Worm (Caenorhabditis elegans) whole organism, late embryonic: ENCODE data around the gene Y57G11C.46.

Experiments
- C38D4.7 ChIP-seq: fragments of 200-800 bp; sonication (Bioruptor generic); optimal IDR thresholded peaks from 2 replicates; lab custom pipeline; 2018; ENCODE audit warnings: mild to moderate bottlenecking, missing genetic modification characterization, moderate library complexity, missing compliant biosample characterization
- F13H6.1 ChIP-seq: sonication (generic microtip); optimal IDR thresholded peaks from 2 replicates; lab custom pipeline; 2016; ENCODE audit warnings: missing genetic modification characterization, missing compliant biosample characterization
- K02D7.2 ChIP-seq: sonication (generic microtip); optimal IDR thresholded peaks from 2 replicates; lab custom pipeline; 2017; ENCODE audit warnings: mild to moderate bottlenecking, missing genetic modification characterization, missing compliant biosample characterization
- T23F11.4 ChIP-seq: fragments of 200-800 bp; sonication (Bioruptor generic); optimal IDR thresholded peaks from 2 replicates; lab custom pipeline; 2018; ENCODE audit warnings: mild to moderate bottlenecking, missing genetic modification characterization, missing compliant biosample characterization
- ahr-1 ChIP-seq: sonication (generic microtip); optimal IDR thresholded peaks from 2 replicates; lab custom pipeline; 2016; ENCODE audit warnings: missing genetic modification characterization, missing compliant biosample characterization
- ceh-14 ChIP-seq: sonication (generic microtip); optimal IDR thresholded peaks from 2 replicates; lab custom pipeline; 2016; ENCODE audit warnings: missing genotype, missing genetic modification characterization, missing compliant biosample characterization
- ceh-18 ChIP-seq: sonication (generic microtip); optimal IDR thresholded peaks from 2 replicates; lab custom pipeline; 2016; ENCODE audit warnings: missing genetic modification characterization, missing compliant biosample characterization
- ceh-19 ChIP-seq: fragments of 200-800 bp; sonication (Bioruptor generic); optimal IDR thresholded peaks from 2 replicates; lab custom pipeline; 2018; ENCODE audit warnings: mild to moderate bottlenecking, missing genetic modification characterization, missing compliant biosample characterization
- ceh-2 ChIP-seq: sonication (generic microtip); optimal IDR thresholded peaks from 2 replicates; lab custom pipeline; 2016; ENCODE audit warnings: missing genotype, missing genetic modification characterization, missing compliant biosample characterization
- ceh-22 ChIP-seq: sonication (generic microtip); optimal IDR thresholded peaks from 2 replicates; lab custom pipeline; 2017; ENCODE audit warnings: missing biosample characterization, missing genetic modification characterization
- ceh-30 ChIP-seq: fragments of 150-350 bp; optimal IDR thresholded peaks from 2 replicates; lab custom pipeline; 2014; ENCODE audit warnings: missing biosample characterization, missing genetic modification characterization
- ceh-34 ChIP-seq: sonication (generic microtip); optimal IDR thresholded peaks from 2 replicates; lab custom pipeline; 2016; ENCODE audit warnings: mild to moderate bottlenecking, missing genetic modification characterization, missing compliant biosample characterization
- ceh-45 ChIP-seq: fragments of 200-800 bp; sonication (Bioruptor generic); IDR thresholded peaks from 2 replicates; pipeline ENCODE4 v1.3.6; 2022; ENCODE audit warnings: missing genetic modification reagents, missing genetic modification characterization, missing compliant biosample characterization
- che-1 ChIP-seq: sonication (generic microtip); optimal IDR thresholded peaks from 2 replicates; lab custom pipeline; 2016; ENCODE audit warnings: mild to moderate bottlenecking, missing genetic modification characterization, missing compliant biosample characterization
- dve-1 ChIP-seq: sonication (generic microtip); optimal IDR thresholded peaks from 2 replicates; lab custom pipeline; 2017; ENCODE audit warnings: antibody characterized with exemption, mild to moderate bottlenecking, missing genetic modification characterization, missing compliant biosample characterization
- elt-2 ChIP-seq: sonication (generic microtip); optimal IDR thresholded peaks from 2 replicates; lab custom pipeline; 2016; ENCODE audit warnings: missing genetic modification reagents, missing genetic modification characterization, missing compliant biosample characterization
- elt-4 ChIP-seq: sonication (generic microtip); optimal IDR thresholded peaks from 2 replicates; lab custom pipeline; 2016; ENCODE audit warnings: missing genetic modification characterization, missing compliant biosample characterization
- eyg-1 ChIP-seq: sonication (generic microtip); optimal IDR thresholded peaks from 2 replicates; lab custom pipeline; 2016; ENCODE audit warnings: missing genotype, missing genetic modification characterization, missing compliant biosample characterization
- fkh-10 ChIP-seq: fragments of 150-350 bp; optimal IDR thresholded peaks from 2 replicates; lab custom pipeline; 2014; ENCODE audit warnings: missing biosample characterization, missing genetic modification reagents, missing genetic modification characterization
- fkh-6 ChIP-seq: sonication (generic microtip); optimal IDR thresholded peaks from 2 replicates; lab custom pipeline; 2016; ENCODE audit warnings: missing genetic modification characterization, missing compliant biosample characterization
- gmeb-2 ChIP-seq: sonication (generic microtip); optimal IDR thresholded peaks from 2 replicates; lab custom pipeline; 2016; ENCODE audit warnings: missing genetic modification characterization, inconsistent platforms, missing compliant biosample characterization
- hlh-15 ChIP-seq: sonication (generic microtip); optimal IDR thresholded peaks from 2 replicates; lab custom pipeline; 2016; ENCODE audit warnings: missing genetic modification characterization, missing compliant biosample characterization
- hlh-30 ChIP-seq: sonication (generic microtip); optimal IDR thresholded peaks from 2 replicates; lab custom pipeline; 2017; ENCODE audit warnings: antibody characterized with exemption, missing genetic modification characterization, missing compliant biosample characterization; ENCODE audit not compliant: insufficient read depth
- hlh-6 ChIP-seq: sonication (generic microtip); optimal IDR thresholded peaks from 2 replicates; lab custom pipeline; 2016; ENCODE audit warnings: missing genotype, missing genetic modification characterization, missing compliant biosample characterization
- lin-11 ChIP-seq: fragments of 200-800 bp; sonication (Bioruptor generic); optimal IDR thresholded peaks from 2 replicates; lab custom pipeline; 2018; ENCODE audit warnings: mild to moderate bottlenecking, missing genetic modification characterization, missing compliant biosample characterization
- madf-2 ChIP-seq: sonication (generic microtip); optimal IDR thresholded peaks from 2 replicates; lab custom pipeline; 2017; ENCODE audit warnings: missing genetic modification characterization, missing compliant biosample characterization
- mec-3 ChIP-seq: sonication (generic microtip); optimal IDR thresholded peaks from 2 replicates; lab custom pipeline; 2016; ENCODE audit warnings: borderline replicate concordance, missing genetic modification characterization, missing compliant biosample characterization
- nfya-1 ChIP-seq: sonication (generic microtip); optimal IDR thresholded peaks from 2 replicates; lab custom pipeline; 2017; ENCODE audit warnings: missing genetic modification characterization, mild to moderate bottlenecking, missing compliant biosample characterization, antibody characterized with exemption, moderate library complexity
- nhr-11 ChIP-seq: fragments of 150-350 bp; optimal IDR thresholded peaks from 2 replicates; lab custom pipeline; 2014; ENCODE audit warnings: missing biosample characterization, missing genetic modification characterization
- npax-4 ChIP-seq: sonication (generic microtip); optimal IDR thresholded peaks from 2 replicates; lab custom pipeline; 2016; ENCODE audit warnings: missing genetic modification characterization, missing compliant biosample characterization
- odd-2 ChIP-seq: sonication (generic microtip); optimal IDR thresholded peaks from 2 replicates; lab custom pipeline; 2017; ENCODE audit warnings: antibody characterized with exemption, mild to moderate bottlenecking, missing genetic modification characterization, missing compliant biosample characterization
- pag-3 ChIP-seq: sonication (generic microtip); optimal IDR thresholded peaks from 2 replicates; lab custom pipeline; 2016; ENCODE audit warnings: missing compliant biosample characterization, missing genetic modification characterization, borderline replicate concordance
- pat-9 ChIP-seq: fragments of 200-800 bp; sonication (Bioruptor generic); optimal IDR thresholded peaks from 2 replicates; lab custom pipeline; 2018; ENCODE audit warnings: mild to moderate bottlenecking, missing genetic modification characterization, moderate library complexity, missing compliant biosample characterization
- pax-1 ChIP-seq: fragments of 150-350 bp; optimal IDR thresholded peaks from 2 replicates; lab custom pipeline; 2014; ENCODE audit warnings: missing biosample characterization, missing genetic modification characterization
- pha-2 ChIP-seq: sonication (generic microtip); optimal IDR thresholded peaks from 2 replicates; lab custom pipeline; 2017; ENCODE audit warnings: mild to moderate bottlenecking, missing genetic modification characterization, missing compliant biosample characterization
- pha-4 ChIP-seq: fragments of 150-350 bp; optimal IDR thresholded peaks from 2 replicates; lab custom pipeline; 2018; ENCODE audit warnings: missing biosample characterization, missing genetic modification reagents, missing genetic modification characterization
- pros-1 ChIP-seq: fragments of 150-350 bp; optimal IDR thresholded peaks from 2 replicates; lab custom pipeline; 2014; ENCODE audit warnings: missing biosample characterization, missing genetic modification reagents, missing genetic modification characterization
- sdc-2 ChIP-seq: sonication (generic microtip); optimal IDR thresholded peaks from 2 replicates; lab custom pipeline; 2016; ENCODE audit warnings: missing genotype, missing genetic modification characterization, missing compliant biosample characterization
- syd-9 ChIP-seq: sonication (generic microtip); optimal IDR thresholded peaks from 2 replicates; lab custom pipeline; 2016; ENCODE audit warnings: mild to moderate bottlenecking, missing genetic modification characterization, moderate library complexity, missing compliant biosample characterization
- ttx-3 ChIP-seq: sonication (generic microtip); optimal IDR thresholded peaks from 2 replicates; lab custom pipeline; 2016; ENCODE audit warnings: missing genetic modification reagents, missing genetic modification characterization, missing compliant biosample characterization
- unc-3 ChIP-seq, 2 experiments: fragments of 200-800 bp in 1 of 2; sonication (Bioruptor generic) in 1 of 2; sonication (generic microtip) in 1 of 2; conservative IDR thresholded peaks in 1 of 2; optimal IDR thresholded peaks in 1 of 2; 2 replicates each; pipeline versions ENCODE4 v1.3.6 to Lab custom; 2016 to 2022; ENCODE audit warnings: missing compliant biosample characterization in 2 of 2, missing genetic modification characterization in 2 of 2, missing genetic modification reagents in 1 of 2
- unc-55 ChIP-seq: sonication (generic microtip); optimal IDR thresholded peaks from 2 replicates; lab custom pipeline; 2017; ENCODE audit warnings: missing biosample characterization, missing genetic modification reagents, missing genetic modification characterization
- unc-86 ChIP-seq: sonication (generic microtip); optimal IDR thresholded peaks from 2 replicates; lab custom pipeline; 2016; ENCODE audit warnings: missing genetic modification characterization, missing compliant biosample characterization
- zip-5 ChIP-seq: sonication (generic microtip); optimal IDR thresholded peaks from 2 replicates; lab custom pipeline; 2016; ENCODE audit warnings: missing genetic modification characterization, missing compliant biosample characterization

Gene Y57G11C.46

DNA sequence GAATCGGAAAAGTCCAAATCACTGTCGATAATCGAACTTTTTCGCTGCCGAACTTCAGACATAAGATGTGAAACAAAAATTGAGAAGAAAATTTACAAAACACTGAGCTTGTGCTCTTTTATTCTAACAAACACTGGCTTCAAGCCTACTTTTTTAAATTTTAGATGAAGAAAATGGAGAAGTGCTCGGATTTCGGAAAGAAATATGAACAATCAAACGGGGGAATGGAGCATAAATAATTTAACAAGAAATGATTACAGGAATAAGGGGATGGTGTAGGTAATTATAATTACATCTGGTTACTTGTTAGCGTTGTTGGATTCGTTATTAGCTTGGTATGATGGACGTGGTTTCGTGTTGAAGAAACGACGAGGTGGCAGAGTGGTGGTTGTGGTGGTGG lies 44.9 kb downstream of the Y57G11C.46 start, which contains the start of gene degl-1:
degl-1 (minus strand) TSS at position 101 of the 400 bp plus-strand sequence.
- TF ChIP-seq hlh-6 (tag; lab: Kevin White, UChicago), result no peak
- TF ChIP-seq F13H6.1 (tag; lab: Kevin White, UChicago), result no peak
- TF ChIP-seq pat-9 (tag; lab: Kevin White, UChicago), result no peak
- no peak for TF ChIP-seq ahr-1 (tag; lab: Kevin White, UChicago)
- no peak for TF ChIP-seq pros-1 (tag; lab: Kevin White, UChicago)
- TF ChIP-seq ceh-30 (tag; lab: Kevin White, UChicago), result no peak
- TF ChIP-seq ceh-2 (tag; lab: Kevin White, UChicago), result no peak
- no peak for TF ChIP-seq odd-2
- no peak for TF ChIP-seq nhr-11 (tag; lab: Kevin White, UChicago)
- TF ChIP-seq ceh-45 (GFP tag; lab: Robert Waterston, UW), result no peak
- TF ChIP-seq C38D4.7 (GFP tag; lab: Kevin White, UChicago), result no peak
- no peak for TF ChIP-seq sdc-2
- TF ChIP-seq madf-2 (tag; lab: Kevin White, UChicago), result no peak

DNA sequence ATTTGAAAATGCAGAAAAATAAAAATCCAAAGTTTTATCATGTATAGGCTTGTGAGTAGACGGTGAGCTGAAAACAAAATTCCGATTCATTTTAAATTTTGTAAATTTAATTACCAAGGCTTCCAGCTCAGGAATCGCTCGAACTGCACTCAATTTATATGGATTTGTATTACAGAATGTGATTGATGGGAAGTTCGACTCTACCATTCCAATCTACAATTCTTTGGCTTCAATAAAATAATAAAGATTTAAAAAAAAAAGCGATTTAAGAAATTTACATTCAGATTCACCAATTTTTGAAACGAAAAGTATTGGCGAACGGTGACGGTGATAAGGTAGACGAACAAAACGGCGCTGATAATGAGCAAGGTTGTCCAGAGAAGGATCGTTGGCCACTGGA lies 45.5 kb downstream of the Y57G11C.46 start:
- TF ChIP-seq K02D7.2 (tag; lab: Kevin White, UChicago), result no peak

DNA sequence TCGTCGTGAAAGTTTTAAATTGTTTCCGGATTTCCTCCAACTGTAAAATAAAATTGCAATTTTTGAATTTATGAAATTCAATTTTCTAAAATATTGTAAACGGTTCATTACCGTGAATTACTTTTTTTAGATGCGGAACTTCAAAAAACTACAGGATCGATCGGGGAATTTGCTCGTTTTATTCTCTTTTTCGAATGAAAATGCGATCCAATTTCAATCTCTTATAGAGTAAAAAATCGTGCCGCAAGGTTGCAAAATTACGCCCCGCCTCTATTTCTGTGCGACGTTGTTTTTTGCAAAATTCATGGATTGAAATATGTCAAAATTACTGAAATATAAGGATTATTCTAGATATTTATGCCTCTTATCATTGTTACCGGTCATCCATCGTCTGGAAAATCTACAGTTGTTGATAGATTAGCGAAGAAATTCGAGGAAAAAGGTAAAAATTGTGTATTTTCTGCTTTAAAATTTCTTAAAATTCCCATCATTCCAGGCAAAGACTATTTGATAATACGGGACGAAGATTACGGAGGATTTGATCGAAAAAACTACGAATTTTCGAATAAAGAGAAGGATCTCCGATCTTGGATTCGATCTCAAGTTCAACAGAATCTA lies 46.9 kb downstream of the Y57G11C.46 start, which contains the start of gene Y57G11C.43:
Y57G11C.43 (plus strand) TSS at position 224 of the 618 bp plus-strand sequence.
- no peak for TF ChIP-seq F13H6.1 (tag; lab: Kevin White, UChicago)
- TF ChIP-seq elt-4, result no peak
- TF ChIP-seq ceh-22 (tag; lab: Kevin White, UChicago), result no peak
- no peak for TF ChIP-seq pax-1 (tag; lab: Kevin White, UChicago)
- TF ChIP-seq mec-3, result no peak
- TF ChIP-seq pha-2 (tag; lab: Kevin White, UChicago), result no peak

DNA sequence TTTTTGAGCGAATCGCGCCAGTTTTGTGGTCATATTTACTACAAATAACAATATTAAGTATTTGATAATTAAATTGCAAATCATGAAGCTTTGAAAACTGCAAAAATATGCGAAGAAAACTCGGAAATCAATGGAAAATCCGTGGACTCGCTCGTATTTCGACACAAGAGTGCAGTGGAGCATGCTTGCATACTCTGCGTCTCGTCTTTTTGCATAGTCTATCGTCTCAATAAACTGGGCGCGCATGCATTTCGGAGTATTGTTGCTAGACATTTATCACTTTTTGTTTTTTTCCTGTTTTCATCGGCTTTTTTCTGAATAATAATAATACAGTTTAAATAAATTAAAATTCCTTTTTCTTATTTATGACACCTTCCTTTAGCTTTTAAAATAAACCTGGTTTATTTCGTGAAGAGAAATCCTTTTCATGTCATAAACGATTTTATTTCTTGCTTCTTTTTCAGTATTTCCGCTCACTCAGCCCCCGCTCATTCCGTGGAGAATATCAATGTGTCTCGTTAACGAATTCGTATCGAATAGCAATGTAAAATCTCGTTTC lies 48.4 kb downstream of the Y57G11C.46 start, which contains the start of the genes mrps-7 and Y57G11C.3:
mrps-7 (minus strand) TSS at position 38 of the 559 bp plus-strand sequence.
Y57G11C.3 (plus strand) TSS at position 509 of the 559 bp plus-strand sequence.
- no peak for TF ChIP-seq unc-3 (GFP tag; conservative IDR thresholded peaks at IDR 0.05; lab: Robert Waterston, UW)
- no peak for TF ChIP-seq unc-3 (tag; optimal IDR thresholded peaks at IDR 0.05; lab: Kevin White, UChicago)
- no peak for TF ChIP-seq ceh-19 (GFP tag; lab: Kevin White, UChicago)
- TF ChIP-seq hlh-15 (tag; lab: Kevin White, UChicago), result no peak
- TF ChIP-seq elt-4, result no peak
- no peak for TF ChIP-seq che-1
- TF ChIP-seq F13H6.1 (tag; lab: Kevin White, UChicago), result no peak
- TF ChIP-seq T23F11.4 (GFP tag; lab: Kevin White, UChicago), result no peak
- TF ChIP-seq elt-2, result peak; percentile 51
- no peak for TF ChIP-seq gmeb-2
- TF ChIP-seq eyg-1 (tag; lab: Kevin White, UChicago), result no peak
- TF ChIP-seq zip-5 (tag; lab: Kevin White, UChicago), result no peak
- peak; percentile 30 for TF ChIP-seq ceh-34 (tag; lab: Kevin White, UChicago)
- no peak for TF ChIP-seq fkh-6 (tag; lab: Kevin White, UChicago)
- TF ChIP-seq pag-3 (tag; lab: Kevin White, UChicago), result no peak
- TF ChIP-seq ttx-3 (tag; lab: Kevin White, UChicago), result no peak
- TF ChIP-seq nfya-1 (tag; lab: Kevin White, UChicago), result peak; percentile 80
- no peak for TF ChIP-seq lin-11 (tag; lab: Kevin White, UChicago)
- TF ChIP-seq ceh-18 (tag; lab: Kevin White, UChicago), result peak; percentile 54
- peak; percentile 79 for TF ChIP-seq dve-1 (tag; lab: Kevin White, UChicago)
- TF ChIP-seq hlh-30 (tag; lab: Kevin White, UChicago), result peak; percentile 44
- TF ChIP-seq unc-55, result peak; percentile 81
- no peak for TF ChIP-seq pha-2 (tag; lab: Kevin White, UChicago)
- TF ChIP-seq fkh-10 (GFP tag; lab: Kevin White, UChicago), result no peak
- TF ChIP-seq madf-2 (tag; lab: Kevin White, UChicago), result peak; percentile 15
- no peak for TF ChIP-seq syd-9 (tag; lab: Kevin White, UChicago)
- no peak for TF ChIP-seq npax-4
- TF ChIP-seq ceh-14 (tag; lab: Kevin White, UChicago), result no peak
- peak; percentile 6 for TF ChIP-seq unc-86 (tag; lab: Kevin White, UChicago)
- TF ChIP-seq mec-3, result no peak
- no peak for TF ChIP-seq pha-4
- no peak for TF ChIP-seq ceh-2 (tag; lab: Kevin White, UChicago)
- TF ChIP-seq K02D7.2 (tag; lab: Kevin White, UChicago), result no peak
